Fruit fly (Drosophila melanogaster): ENCODE results near the gene Rpt3R.

Gene Rpt3R

dm6 chr3R:9770127-9770526 is 13.8 kb upstream of the Rpt3R start:
- TF ChIP-seq CG9705 (GFP tag; optimal IDR thresholded peaks at IDR 0.05) (no peak), sage (GFP tag; optimal IDR thresholded peaks at IDR 0.05) (no peak), Dfd (GFP tag; optimal IDR thresholded peaks at IDR 0.05) (no peak), woc (GFP tag; optimal IDR thresholded peaks at IDR 0.05) (no peak), tai (GFP tag; optimal IDR thresholded peaks at IDR 0.05) (no peak), usp (GFP tag; optimal IDR thresholded peaks at IDR 0.05) (no peak), HLH106 (tag; optimal IDR thresholded peaks at IDR 0.05) (no peak)

- no peak for TF ChIP-seq dmrt93B (GFP tag; optimal IDR thresholded peaks at IDR 0.05)
- no peak for TF ChIP-seq tai (GFP tag; optimal IDR thresholded peaks at IDR 0.05)
- TF ChIP-seq sage (GFP tag; optimal IDR thresholded peaks at IDR 0.05), result no peak
- no peak for TF ChIP-seq lola (GFP tag; optimal IDR thresholded peaks at IDR 0.05)
- TF ChIP-seq Abd-B (GFP tag; optimal IDR thresholded peaks at IDR 0.05), result no peak
- TF ChIP-seq Mio (GFP tag; optimal IDR thresholded peaks at IDR 0.05), result no peak
- no peak for TF ChIP-seq dl (GFP tag; optimal IDR thresholded peaks at IDR 0.05; ENCODE audit: insufficient read depth in 1 of 2, partially characterized antibody in 2 of 2)
- TF ChIP-seq jim (GFP tag; optimal IDR thresholded peaks at IDR 0.05), result no peak
- TF ChIP-seq Rel (GFP tag; optimal IDR thresholded peaks at IDR 0.05), result no peak
- no peak for TF ChIP-seq Rel (tag; optimal IDR thresholded peaks at IDR 0.05)
- TF ChIP-seq brk (GFP tag; optimal IDR thresholded peaks at IDR 0.05), result no peak
- TF ChIP-seq CrebA (GFP tag; optimal IDR thresholded peaks at IDR 0.05; ENCODE audit: borderline replicate concordance), result no peak
- no peak for TF ChIP-seq N (GFP tag; optimal IDR thresholded peaks at IDR 0.05)
- TF ChIP-seq Dfd (GFP tag; optimal IDR thresholded peaks at IDR 0.05), result no peak
- no peak for TF ChIP-seq sv (GFP tag; optimal IDR thresholded peaks at IDR 0.05)
- TF ChIP-seq Myc (optimal IDR thresholded peaks at IDR 0.05), result no peak
- no peak for TF ChIP-seq GATAd (GFP tag; optimal IDR thresholded peaks at IDR 0.05)
- TF ChIP-seq Sp1 (GFP tag; optimal IDR thresholded peaks at IDR 0.05), result no peak
- TF ChIP-seq Vsx2 (GFP tag; optimal IDR thresholded peaks at IDR 0.05; ENCODE audit: partially characterized antibody), result no peak
Observed at dm6 chr3R:9768884-9769283, 12.6 kb upstream of the Rpt3R start, which contains the start of gene MED6. Gene MED6, minus strand, starts transcription at chr3R:9768984.

dm6 chr3R:9767620-9768592 is 11.6 kb upstream of the Rpt3R start, which contains the start of gene Naa80:
Gene Naa80, plus strand, starts transcription at chr3R:9767834.
- TF ChIP-seq br (GFP tag; optimal IDR thresholded peaks at IDR 0.05), result peak; percentile 80
- no peak for TF ChIP-seq Rel (GFP tag; optimal IDR thresholded peaks at IDR 0.05)
- TF ChIP-seq Rel (tag; optimal IDR thresholded peaks at IDR 0.05), result peak; percentile 77
- peak; percentile 62 for TF ChIP-seq CG9705 (GFP tag; optimal IDR thresholded peaks at IDR 0.05)
- peak; percentile 48 for TF ChIP-seq dsf (GFP tag; optimal IDR thresholded peaks at IDR 0.05; ENCODE audit: borderline replicate concordance)
- no peak for TF ChIP-seq lola (GFP tag; optimal IDR thresholded peaks at IDR 0.05)
- peak; percentile 70 for TF ChIP-seq fru (GFP tag; optimal IDR thresholded peaks at IDR 0.05)
- peak; percentile 32 for TF ChIP-seq sv (GFP tag; optimal IDR thresholded peaks at IDR 0.05)
- TF ChIP-seq Sp1 (GFP tag; optimal IDR thresholded peaks at IDR 0.05), result peak; percentile 50
- peak; percentile 54 for TF ChIP-seq HLH106 (tag; optimal IDR thresholded peaks at IDR 0.05)
- TF ChIP-seq jim (GFP tag; optimal IDR thresholded peaks at IDR 0.05), result peak; percentile 30
- peak; percentile 70 for TF ChIP-seq ey (GFP tag; optimal IDR thresholded peaks at IDR 0.05)
- peak; percentile 80 for TF ChIP-seq Jra (GFP tag; optimal IDR thresholded peaks at IDR 0.05)
- TF ChIP-seq Mio (GFP tag; optimal IDR thresholded peaks at IDR 0.05), result peak; percentile 31
- TF ChIP-seq OdsH (GFP tag; optimal IDR thresholded peaks at IDR 0.05), result peak; percentile 71
- peak in 1 of 2 experiments; percentile 22 for TF ChIP-seq dl (GFP tag; optimal IDR thresholded peaks at IDR 0.05; ENCODE audit: insufficient read depth in 1 of 2, partially characterized antibody in 2 of 2)
- TF ChIP-seq usp (GFP tag; optimal IDR thresholded peaks at IDR 0.05), result no peak
- TF ChIP-seq Dif (GFP tag; optimal IDR thresholded peaks at IDR 0.05; ENCODE audit: partially characterized antibody), result peak; percentile 42
- no peak for TF ChIP-seq Vsx2 (GFP tag; optimal IDR thresholded peaks at IDR 0.05; ENCODE audit: partially characterized antibody)
- TF ChIP-seq Hr83 (GFP tag; optimal IDR thresholded peaks at IDR 0.05; ENCODE audit: poor library complexity, severe bottlenecking), result peak; percentile 93
- TF ChIP-seq dmrt93B (GFP tag; optimal IDR thresholded peaks at IDR 0.05), result no peak
- no peak for TF ChIP-seq tai (GFP tag; optimal IDR thresholded peaks at IDR 0.05)
- TF ChIP-seq psq (GFP tag; optimal IDR thresholded peaks at IDR 0.05), result peak; percentile 50
- no peak for TF ChIP-seq Dfd (GFP tag; optimal IDR thresholded peaks at IDR 0.05)
- no peak for TF ChIP-seq GATAd (GFP tag; optimal IDR thresholded peaks at IDR 0.05)
- no peak for TF ChIP-seq sage (GFP tag; optimal IDR thresholded peaks at IDR 0.05)
- TF ChIP-seq pan (optimal IDR thresholded peaks at IDR 0.05), result no peak
- peak; percentile 84 for TF ChIP-seq h (GFP tag; optimal IDR thresholded peaks at IDR 0.05)
- peak in 1 of 2 experiments; percentile 84 for TF ChIP-seq foxo (GFP tag; optimal IDR thresholded peaks at IDR 0.05)
- peak; percentile 3 for TF ChIP-seq Myc (optimal IDR thresholded peaks at IDR 0.05)
- no peak for TF ChIP-seq Hr78 (GFP tag; optimal IDR thresholded peaks at IDR 0.05)
- TF ChIP-seq CrebA (GFP tag; optimal IDR thresholded peaks at IDR 0.05; ENCODE audit: borderline replicate concordance), result no peak
- peak; percentile 60 for TF ChIP-seq woc (GFP tag; optimal IDR thresholded peaks at IDR 0.05)
- TF ChIP-seq Abd-B (GFP tag; optimal IDR thresholded peaks at IDR 0.05), result no peak
- TF ChIP-seq Hnf4 (GFP tag; optimal IDR thresholded peaks at IDR 0.05), result peak; percentile 88
- TF ChIP-seq brk (GFP tag; optimal IDR thresholded peaks at IDR 0.05), result no peak
- TF ChIP-seq CG32264 (GFP tag; optimal IDR thresholded peaks at IDR 0.05), result peak; percentile 22
- TF ChIP-seq rgr (GFP tag; optimal IDR thresholded peaks at IDR 0.05), result peak; percentile 88
- TF ChIP-seq N (GFP tag; optimal IDR thresholded peaks at IDR 0.05), result no peak
